Fruit fly (Drosophila melanogaster) Kc167 (cell line): ENCODE data around the gene Prim2.

Experiments used
- h ChIP-seq: fragments of >200 bp; optimal IDR thresholded peaks from 3 replicates; lab custom pipeline; 2018; ENCODE audit warnings: missing external identifiers
- psq ChIP-seq: fragments of >200 bp; optimal IDR thresholded peaks from 2 replicates; lab custom pipeline; 2017; ENCODE audit warnings: missing external identifiers

dm6 chr3L:20399550-20400109, 38.2 kb upstream of the Prim2 start:
- no peak for TF ChIP-seq psq (lab: Kevin White, UChicago)
- TF ChIP-seq h (lab: Kevin White, UChicago): no peak
